Fruit fly (Drosophila melanogaster) S2 (cell line): ENCODE data around the gene CG31013.

Experiments used
- CG8478 ChIP-seq: fragments of >200 bp; optimal IDR thresholded peaks from 2 replicates; lab custom pipeline; 2018
- CTCF ChIP-seq, 2 experiments: fragments of >200 bp; optimal IDR thresholded peaks; 2 replicates each; lab custom pipeline; 2018

The CG31013 gene

dm6 chr3R:30645780-30646179 is at the start of gene CG31013:
Gene CG31013, minus strand, starts transcription at chr3R:30645880.
- TF ChIP-seq CTCF (optimal IDR thresholded peaks at IDR 0.05; lab: Kevin White, UChicago) (no peak), CG8478 (no peak)

- TF ChIP-seq CG8478 = no peak
- TF ChIP-seq CTCF (optimal IDR thresholded peaks at IDR 0.05; lab: Kevin White, UChicago) = no peak
Observed at dm6 chr3R:30695398-30695797, 49.7 kb upstream of the CG31013 start, which contains the start of gene CG12069. Gene CG12069, minus strand, starts transcription at chr3R:30695498.

DNA sequence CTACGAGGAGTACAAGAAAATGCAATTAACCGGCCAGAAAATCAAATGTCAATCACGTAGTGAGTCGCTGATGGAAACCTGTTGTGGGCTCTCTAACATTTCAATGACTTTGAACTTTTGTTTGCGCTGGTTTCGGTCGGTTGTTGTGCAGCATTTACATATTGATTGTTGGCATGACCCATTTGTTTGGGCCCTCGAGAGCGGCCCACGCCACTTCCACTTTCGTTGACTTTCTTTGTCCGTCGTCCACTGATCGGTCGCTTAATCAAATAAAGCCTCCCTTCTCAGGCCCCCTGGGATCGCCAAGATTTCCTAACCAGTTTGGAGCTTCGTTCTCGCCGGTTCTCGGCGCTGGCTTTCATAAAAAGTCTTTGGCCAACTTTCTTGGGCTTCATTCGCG is 44.6 kb upstream of the CG31013 start, which contains the start of gene Spn100A:
Gene Spn100A, plus strand, starts transcription at position 392 of the 400 bp plus-strand sequence.
- no peak for TF ChIP-seq CG8478
- TF ChIP-seq CTCF (optimal IDR thresholded peaks at IDR 0.05; lab: Kevin White, UChicago) = no peak

- TF ChIP-seq CTCF (optimal IDR thresholded peaks at IDR 0.05; lab: Kevin White, UChicago) = no peak
Observed at dm6 chr3R:30689653-30690052, 44.0 kb upstream of the CG31013 start.

- TF ChIP-seq CG8478 (no peak), CTCF (optimal IDR thresholded peaks at IDR 0.05; lab: Kevin White, UChicago) (no peak)
Observed at dm6 chr3R:30649661-30650060, 4.0 kb upstream of the CG31013 start, which contains the start of gene CG34433. Gene CG34433, plus strand, starts transcription at chr3R:30649961.

DNA sequence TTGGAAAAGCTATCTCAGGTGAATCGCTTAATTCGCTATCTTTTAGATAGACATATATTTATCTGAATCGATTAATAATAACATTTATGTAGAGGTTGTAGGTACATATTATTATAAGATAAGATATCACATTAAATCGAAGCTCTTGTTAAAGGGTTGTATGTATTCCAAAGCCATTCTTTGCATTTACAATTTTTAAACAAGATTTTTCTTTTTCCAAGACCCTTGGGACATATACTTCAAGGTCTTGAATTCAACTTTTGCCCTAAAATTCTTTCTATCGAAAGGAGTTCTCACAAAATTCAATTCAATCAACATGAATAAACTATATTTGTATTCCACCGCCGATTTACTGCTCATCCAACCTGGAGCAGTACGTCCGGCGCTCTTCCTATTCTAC is 3.2 kb upstream of the CG31013 start, which contains the start of gene CG34432:
Gene CG34432, plus strand, starts transcription at position 301 of the 400 bp plus-strand sequence.
- TF ChIP-seq CTCF (optimal IDR thresholded peaks at IDR 0.05; lab: Kevin White, UChicago) = no peak
- TF ChIP-seq CG8478 = no peak

DNA sequence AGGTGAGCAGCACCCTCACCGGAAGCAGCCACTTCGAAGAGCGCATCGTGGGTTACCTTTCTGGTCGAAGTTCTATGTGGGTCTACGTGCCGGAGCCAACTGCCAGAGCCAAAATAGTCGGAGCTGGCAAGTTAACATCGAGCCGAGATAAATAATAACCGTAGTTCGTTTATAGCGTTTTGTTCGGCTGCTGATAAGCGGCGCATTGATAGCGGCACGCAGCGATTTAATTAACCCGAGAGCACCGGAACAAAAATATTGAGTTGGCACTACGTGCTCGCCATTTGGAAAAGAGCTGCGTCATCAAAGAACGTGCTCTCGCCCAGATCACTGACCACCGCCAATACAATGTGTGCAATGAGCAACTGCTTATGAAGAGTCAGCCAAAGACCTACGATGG is 2.8 kb upstream of the CG31013 start, which contains the start of gene PH4alphaPV:
Gene PH4alphaPV, minus strand, starts transcription at position 101 of the 400 bp plus-strand sequence.
- TF ChIP-seq CG8478 = no peak
- TF ChIP-seq CTCF (optimal IDR thresholded peaks at IDR 0.05; lab: Kevin White, UChicago) = no peak

dm6 chr3R:30643240-30643639 is 2.4 kb downstream of the CG31013 start:
- TF ChIP-seq CTCF (optimal IDR thresholded peaks at IDR 0.05; lab: Kevin White, UChicago) (no peak), CG8478 (no peak)

- TF ChIP-seq CG8478 (no peak), CTCF (optimal IDR thresholded peaks at IDR 0.05; lab: Kevin White, UChicago) (no peak)
Observed at dm6 chr3R:30628928-30629327, 16.8 kb downstream of the CG31013 start, which contains the start of gene CG2267. Gene CG2267, minus strand, starts transcription at chr3R:30629028.

DNA sequence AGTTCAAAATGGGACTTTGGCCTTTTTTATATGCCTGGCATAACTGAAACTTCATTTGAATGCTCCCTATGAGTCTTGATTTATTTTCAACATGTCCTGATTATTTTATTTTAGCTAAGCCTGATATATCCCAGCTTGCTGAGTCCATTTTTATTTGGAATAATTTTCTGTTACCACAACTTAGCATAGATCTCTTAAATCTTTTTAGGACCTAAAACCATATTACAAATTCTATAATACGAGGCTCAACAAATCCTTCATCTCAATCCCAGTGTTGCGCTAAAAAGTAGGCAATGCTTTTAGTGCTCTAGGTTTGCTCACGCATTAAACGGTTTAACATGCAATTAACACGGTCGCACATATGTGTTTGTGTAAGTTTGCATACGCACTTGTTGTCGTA is 23.9 kb downstream of the CG31013 start, which contains the start of gene CG44954:
Gene CG44954, minus strand, starts transcription at position 101 of the 400 bp plus-strand sequence.
- TF ChIP-seq CG8478 = no peak
- no peak for TF ChIP-seq CTCF (optimal IDR thresholded peaks at IDR 0.05; lab: Kevin White, UChicago)

DNA sequence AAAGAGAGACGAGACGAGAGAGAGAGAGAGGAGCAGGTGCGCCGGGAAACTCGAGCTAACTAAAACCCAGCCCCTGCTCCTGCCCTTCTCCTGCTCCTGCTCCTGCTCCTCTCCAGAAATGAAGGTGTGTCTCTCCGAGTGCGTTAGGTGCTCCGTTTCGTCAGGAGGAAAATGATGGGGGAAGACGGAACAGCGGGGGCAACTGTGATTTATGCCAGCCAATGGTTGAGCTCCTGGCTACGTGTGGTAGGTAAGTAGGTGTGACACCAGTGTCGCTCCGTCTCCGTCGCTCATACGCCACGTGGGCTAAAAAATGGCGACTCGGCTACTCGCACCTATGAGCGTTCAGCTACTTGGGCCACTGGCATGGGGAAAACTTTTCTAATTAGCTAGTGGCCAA is 28.2 kb downstream of the CG31013 start:
- TF ChIP-seq CTCF (optimal IDR thresholded peaks at IDR 0.05; lab: Kevin White, UChicago) (no peak), CG8478 (no peak)

DNA sequence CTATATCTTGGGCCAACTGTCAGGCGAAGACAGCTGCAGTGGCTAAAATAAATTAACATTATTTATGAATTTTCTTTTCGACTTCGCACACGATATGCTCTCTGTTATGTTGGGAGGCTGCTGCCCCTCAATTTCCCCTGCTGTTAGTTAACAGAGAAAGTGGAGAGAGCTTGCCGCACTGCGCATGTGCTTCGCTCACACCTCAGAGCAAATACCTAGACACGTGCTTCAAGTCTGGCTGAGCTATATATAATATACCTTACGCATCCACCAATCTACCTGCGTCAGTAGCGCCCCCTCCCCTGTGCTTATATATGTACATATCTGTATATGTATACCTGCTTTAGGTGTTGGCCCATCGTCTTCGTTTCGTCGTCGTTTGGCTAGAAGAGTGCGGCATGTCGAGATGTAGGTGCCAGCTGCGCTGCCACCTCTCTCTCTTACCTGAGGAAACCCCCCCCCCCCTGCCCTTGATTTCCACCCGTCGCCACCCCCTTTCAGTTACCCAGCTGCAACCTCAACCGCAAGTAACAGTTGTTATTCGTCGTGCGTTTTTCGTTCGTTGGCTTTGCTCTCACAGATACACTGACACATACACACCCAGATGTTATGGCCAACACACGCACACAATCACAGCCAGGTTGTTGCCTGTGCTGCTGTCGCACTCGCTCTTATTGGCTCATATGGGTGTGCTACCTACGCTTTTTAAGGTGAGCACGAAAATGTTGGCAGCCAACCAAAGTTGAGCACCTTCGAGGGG is 29.4 kb downstream of the CG31013 start:
- TF ChIP-seq CG8478 (no peak), CTCF (optimal IDR thresholded peaks at IDR 0.05; lab: Kevin White, UChicago) (no peak)

DNA sequence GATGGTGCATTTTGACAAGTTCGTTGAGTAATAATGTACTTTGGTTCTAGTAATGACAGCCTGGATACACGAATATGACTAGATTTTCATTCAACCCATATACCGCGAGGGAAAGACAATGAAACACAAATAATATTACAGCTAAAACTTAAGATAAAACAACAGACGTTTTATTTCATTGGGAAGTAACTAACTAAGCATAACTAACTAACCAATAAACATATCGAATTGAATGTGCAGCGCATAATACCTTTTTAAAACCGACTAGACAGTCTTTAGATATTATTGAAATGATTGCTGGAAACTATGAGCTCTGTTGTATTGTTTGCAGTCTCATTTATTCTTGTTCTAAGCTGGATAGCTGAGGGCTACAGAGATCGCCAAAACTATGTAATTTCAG is 39.8 kb downstream of the CG31013 start, which contains the start of gene CG31016:
Gene CG31016, plus strand, starts transcription at position 301 of the 400 bp plus-strand sequence.
- TF ChIP-seq CG8478 (no peak), CTCF (optimal IDR thresholded peaks at IDR 0.05; lab: Kevin White, UChicago) (no peak)

- TF ChIP-seq CG8478 (no peak), CTCF (optimal IDR thresholded peaks at IDR 0.05; lab: Kevin White, UChicago) (no peak)
Observed at dm6 chr3R:30603881-30604280, 41.8 kb downstream of the CG31013 start, which contains the start of gene PH4alphaNE3. Gene PH4alphaNE3, plus strand, starts transcription at chr3R:30604181.

DNA sequence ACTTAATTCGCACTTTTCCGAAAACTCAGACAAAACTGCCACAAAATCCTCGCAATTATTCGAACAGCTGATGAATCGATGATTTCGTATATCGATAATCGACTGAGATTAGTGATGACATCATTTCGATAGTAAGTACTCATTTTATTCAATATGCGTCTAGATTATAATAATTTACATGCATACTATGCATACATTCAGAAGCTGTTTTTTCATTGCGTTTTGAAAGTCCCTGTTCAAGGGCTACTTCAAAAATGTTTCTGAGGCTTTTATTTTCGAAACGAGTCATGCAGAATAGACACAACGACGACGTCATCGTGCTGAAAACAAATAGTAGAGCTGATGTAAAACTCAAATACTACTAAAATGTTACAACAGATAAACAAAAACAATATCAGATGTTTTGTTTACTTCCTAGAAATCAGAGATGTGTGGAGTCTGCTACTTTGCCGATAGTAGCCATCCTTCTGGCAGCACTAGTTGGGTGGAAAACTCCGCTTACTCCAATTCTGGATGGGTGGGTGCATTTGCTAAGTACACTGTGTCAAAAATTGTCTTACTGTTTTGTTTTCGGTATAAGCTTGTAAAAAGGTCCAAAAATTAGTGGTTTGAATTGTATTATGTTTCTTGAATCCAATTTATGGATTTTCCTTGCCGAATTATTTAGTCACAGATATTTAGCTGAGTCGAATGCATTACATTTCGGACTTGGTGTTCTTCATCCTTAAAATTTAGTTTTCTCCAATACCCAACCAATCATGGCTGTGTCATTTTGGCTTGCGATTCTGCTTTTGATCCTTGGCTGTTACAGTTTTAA is 44.0 kb downstream of the CG31013 start, which contains the start of the genes CG2246 and CG31021:
Gene CG2246, minus strand, starts transcription at position 50 of the 817 bp plus-strand sequence.
Gene CG31021, plus strand, starts transcription at position 767 of the 817 bp plus-strand sequence.
- TF ChIP-seq CG8478 (no peak), CTCF (optimal IDR thresholded peaks at IDR 0.05; lab: Kevin White, UChicago) (peak; percentile 66 to 72)
